Worm (Caenorhabditis elegans): ENCODE results near the gene mec-4.

- TF ChIP-seq ref-1 (GFP tag; conservative IDR thresholded peaks at IDR 0.05) (no peak), T22C8.4 (GFP tag; IDR thresholded peaks at IDR 0.05) (no peak), tab-1 (GFP tag; IDR thresholded peaks at IDR 0.05) (no peak), med-1 (GFP tag; optimal IDR thresholded peaks at IDR 0.05; ENCODE audit: insufficient read depth) (no peak)
These were observed 8.3 kb downstream of the mec-4 start for ce11 chrX:16798621-16799020.

Measured in whole organism, midembryonic.